Fruit fly (Drosophila melanogaster) whole organism, embryonic: ENCODE results near the gene Dhps.

Experiments
- CG14667 ChIP-seq: fragments of 200-800 bp; sonication (Bioruptor generic); IDR thresholded peaks from 2 replicates; pipeline ENCODE4 v1.3.6; 2022; ENCODE audit warnings: missing biosample characterization, missing genetic modification characterization
- CG1603 ChIP-seq: fragments of 200-800 bp; sonication (Bioruptor generic); optimal IDR thresholded peaks from 2 replicates; lab custom pipeline; 2019; ENCODE audit warnings: missing biosample characterization, mild to moderate bottlenecking, missing genetic modification characterization, moderate library complexity
- CG16813 ChIP-seq: fragments of 200-800 bp; sonication (Bioruptor generic); IDR thresholded peaks from 3 replicates; pipeline ENCODE4 v1.3.6; 2022; ENCODE audit warnings: missing biosample characterization, missing genetic modification characterization; ENCODE audit not compliant: partially characterized antibody
- CG16863 ChIP-seq: fragments of 200-800 bp; sonication (Bioruptor generic); optimal IDR thresholded peaks from 3 replicates; lab custom pipeline; 2016; ENCODE audit warnings: missing biosample characterization, missing genetic modification characterization
- CG17568 ChIP-seq: fragments of 200-800 bp; sonication (Bioruptor generic); optimal IDR thresholded peaks from 2 replicates; lab custom pipeline; 2018; ENCODE audit warnings: missing biosample characterization, mild to moderate bottlenecking, missing genetic modification characterization, moderate library complexity
- CG3163 ChIP-seq: fragments of 200-800 bp; sonication (Bioruptor generic); optimal IDR thresholded peaks from 3 replicates; lab custom pipeline; 2016; ENCODE audit warnings: missing biosample characterization, missing genetic modification characterization
- CG32767 ChIP-seq: fragments of 200-800 bp; sonication (Bioruptor generic); IDR thresholded peaks from 2 replicates; pipeline ENCODE4 v1.3.6; 2022; ENCODE audit warnings: missing biosample characterization, missing genetic modification characterization
- CG3281 ChIP-seq: fragments of 200-800 bp; sonication (Bioruptor generic); optimal IDR thresholded peaks from 3 replicates; lab custom pipeline; 2017; ENCODE audit warnings: missing biosample characterization, mild to moderate bottlenecking, missing genetic modification characterization
- CG34224 ChIP-seq: fragments of 200-800 bp; sonication (Bioruptor generic); IDR thresholded peaks from 3 replicates; pipeline ENCODE4 v1.3.6; 2022; ENCODE audit warnings: missing biosample characterization, missing genetic modification characterization; ENCODE audit not compliant: partially characterized antibody
- CG5953 ChIP-seq: fragments of 200-800 bp; sonication (Bioruptor generic); IDR thresholded peaks from 2 replicates; pipeline ENCODE4 v1.3.6; 2022; ENCODE audit warnings: missing biosample characterization, missing genetic modification characterization
- CG6254 ChIP-seq: fragments of 200-800 bp; sonication (Bioruptor generic); optimal IDR thresholded peaks from 3 replicates; lab custom pipeline; 2017; ENCODE audit warnings: mild to moderate bottlenecking, missing biosample characterization, missing genetic modification reagents, missing genetic modification characterization
- CG7745 ChIP-seq: fragments of 200-800 bp; sonication (Bioruptor generic); optimal IDR thresholded peaks from 2 replicates; lab custom pipeline; 2018; ENCODE audit warnings: missing biosample characterization, mild to moderate bottlenecking, missing genetic modification characterization, moderate library complexity
- CG8924 ChIP-seq: fragments of 200-800 bp; optimal IDR thresholded peaks from 3 replicates; lab custom pipeline; 2019; ENCODE audit warnings: missing biosample characterization, mild to moderate bottlenecking, missing genetic modification characterization, moderate library complexity
- CkIIα-i1 ChIP-seq: fragments of 200-800 bp; sonication (Bioruptor generic); IDR thresholded peaks from 2 replicates; pipeline ENCODE4 v1.3.6; 2022; ENCODE audit warnings: missing biosample characterization, missing genetic modification characterization
- D19A ChIP-seq: fragments of 200-800 bp; optimal IDR thresholded peaks from 3 replicates; lab custom pipeline; 2019; ENCODE audit warnings: missing biosample characterization, mild to moderate bottlenecking, missing genetic modification characterization, moderate library complexity
- Dad ChIP-seq: fragments of 200-800 bp; sonication (Bioruptor generic); optimal IDR thresholded peaks from 3 replicates; lab custom pipeline; 2016; ENCODE audit warnings: missing biosample characterization, missing genetic modification characterization
- Dref ChIP-seq: fragments of 200-800 bp; sonication (Bioruptor generic); IDR thresholded peaks from 2 replicates; pipeline ENCODE4 v1.3.6; 2022; ENCODE audit warnings: missing biosample characterization, missing genetic modification characterization
- Ets97D ChIP-seq: fragments of 200-800 bp; sonication (Bioruptor generic); optimal IDR thresholded peaks from 3 replicates; lab custom pipeline; 2016; ENCODE audit warnings: missing biosample characterization, missing genetic modification characterization
- Gug ChIP-seq: fragments of 200-800 bp; sonication (Bioruptor generic); IDR thresholded peaks from 4 replicates; pipeline ENCODE4 v1.3.6; 2022; ENCODE audit warnings: missing biosample characterization, missing genetic modification characterization
- HHEX ChIP-seq: fragments of 200-800 bp; sonication (Bioruptor generic); optimal IDR thresholded peaks from 3 replicates; lab custom pipeline; 2017; ENCODE audit warnings: missing biosample characterization, mild to moderate bottlenecking, missing genetic modification characterization, missing genetic modification reagents
- Hmr ChIP-seq: fragments of 200-800 bp; sonication (Bioruptor generic); optimal IDR thresholded peaks from 3 replicates; lab custom pipeline; 2017; ENCODE audit warnings: mild to moderate bottlenecking, missing biosample characterization, missing genetic modification reagents, missing genetic modification characterization
- Hr3 ChIP-seq: fragments of 200-800 bp; sonication (Bioruptor generic); optimal IDR thresholded peaks from 3 replicates; lab custom pipeline; 2016; ENCODE audit warnings: missing biosample characterization, missing genetic modification characterization
- Hr78 ChIP-seq, 2 experiments: fragments of 200-800 bp in 1 of 2; fragments of >200 bp in 1 of 2; sonication (Bioruptor generic) in 1 of 2; optimal IDR thresholded peaks; 2 replicates each; lab custom pipeline; 2017 to 2019; ENCODE audit warnings: missing biosample characterization in 2 of 2, missing genetic modification characterization in 2 of 2, mild to moderate bottlenecking in 1 of 2, moderate library complexity in 1 of 2
- Ptx1 ChIP-seq: fragments of 200-800 bp; sonication (Bioruptor generic); IDR thresholded peaks from 2 replicates; pipeline ENCODE4 v1.3.6; 2022; ENCODE audit warnings: missing biosample characterization, missing genetic modification characterization
- Ravus ChIP-seq: fragments of 200-800 bp; sonication (Bioruptor generic); IDR thresholded peaks from 2 replicates; pipeline ENCODE4 v1.3.6; 2022; ENCODE audit warnings: missing biosample characterization, missing genetic modification characterization
- Vsx1 ChIP-seq: fragments of 200-800 bp; sonication (Bioruptor generic); optimal IDR thresholded peaks from 2 replicates; lab custom pipeline; 2017; ENCODE audit warnings: missing biosample characterization, mild to moderate bottlenecking, missing genetic modification characterization, missing genetic modification reagents
- amos ChIP-seq: fragments of 200-800 bp; sonication (Bioruptor generic); IDR thresholded peaks from 2 replicates; pipeline ENCODE4 v1.3.6; 2022; ENCODE audit warnings: missing biosample characterization, missing genetic modification characterization; ENCODE audit not compliant: partially characterized antibody
- ato ChIP-seq: fragments of 200-800 bp; sonication (Bioruptor generic); IDR thresholded peaks from 2 replicates; pipeline ENCODE4 v1.3.6; 2022; ENCODE audit warnings: missing biosample characterization, missing genetic modification characterization; ENCODE audit not compliant: partially characterized antibody
- cg ChIP-seq: fragments of 200-800 bp; sonication (Bioruptor generic); optimal IDR thresholded peaks from 3 replicates; lab custom pipeline; 2019; ENCODE audit warnings: missing biosample characterization, mild to moderate bottlenecking, missing genetic modification characterization, moderate library complexity
- fd102C ChIP-seq: fragments of 200-800 bp; sonication (Bioruptor generic); optimal IDR thresholded peaks from 2 replicates; lab custom pipeline; 2018; ENCODE audit warnings: missing biosample characterization, mild to moderate bottlenecking, missing genetic modification characterization, moderate library complexity
- fd96Cb ChIP-seq: fragments of 200-800 bp; sonication (Bioruptor generic); optimal IDR thresholded peaks from 2 replicates; lab custom pipeline; 2018; ENCODE audit warnings: missing biosample characterization, mild to moderate bottlenecking, missing genetic modification characterization, moderate library complexity
- gce ChIP-seq: fragments of 200-800 bp; sonication (Bioruptor generic); IDR thresholded peaks from 3 replicates; pipeline ENCODE4 v1.3.6; 2022; ENCODE audit warnings: missing biosample characterization, missing genetic modification characterization
- gro ChIP-seq: fragments of 200-800 bp; sonication (Bioruptor generic); optimal IDR thresholded peaks from 2 replicates; lab custom pipeline; 2016; ENCODE audit warnings: missing biosample characterization, missing genetic modification characterization
- ham ChIP-seq: fragments of 200-800 bp; sonication (Bioruptor generic); IDR thresholded peaks from 2 replicates; pipeline ENCODE4 v1.3.6; 2022; ENCODE audit warnings: missing biosample characterization, missing genetic modification characterization
- hkb ChIP-seq, 2 experiments: fragments of 200-800 bp in 1 of 2; fragments of >200 bp in 1 of 2; sonication (Bioruptor generic) in 1 of 2; IDR thresholded peaks in 1 of 2; optimal IDR thresholded peaks in 1 of 2; 2 replicates each; pipeline versions ENCODE4 v1.3.6 to Lab custom; 2017 to 2022; ENCODE audit warnings: missing biosample characterization in 1 of 2, missing genetic modification characterization in 1 of 2
- jigr1 ChIP-seq: fragments of 200-800 bp; sonication (Bioruptor generic); IDR thresholded peaks from 3 replicates; pipeline ENCODE4 v1.3.6; 2022; ENCODE audit warnings: missing biosample characterization, missing genetic modification characterization
- knrl ChIP-seq: fragments of 200-800 bp; sonication (Bioruptor generic); IDR thresholded peaks from 3 replicates; pipeline ENCODE4 v1.3.6; 2022; ENCODE audit warnings: missing biosample characterization, missing genetic modification characterization; ENCODE audit not compliant: partially characterized antibody
- otp ChIP-seq: fragments of 200-800 bp; sonication (Bioruptor generic); IDR thresholded peaks from 3 replicates; pipeline ENCODE4, ENCODE4 v1.3.6; 2022; ENCODE audit warnings: missing biosample characterization, missing genetic modification characterization
- pum ChIP-seq: fragments of 200-800 bp; sonication (Bioruptor generic); optimal IDR thresholded peaks from 2 replicates; lab custom pipeline; 2016; ENCODE audit warnings: missing biosample characterization, missing genetic modification characterization
- scrt ChIP-seq: fragments of 200-800 bp; sonication (Bioruptor generic); optimal IDR thresholded peaks from 2 replicates; lab custom pipeline; 2018; ENCODE audit warnings: missing biosample characterization, mild to moderate bottlenecking, missing genetic modification characterization, moderate library complexity
- seq ChIP-seq: fragments of 200-800 bp; sonication (Bioruptor generic); IDR thresholded peaks from 2 replicates; pipeline ENCODE4 v1.3.6; 2022; ENCODE audit warnings: missing biosample characterization, missing genetic modification characterization
- sim ChIP-seq: fragments of 200-800 bp; sonication (Bioruptor generic); IDR thresholded peaks from 2 replicates; pipeline ENCODE4 v1.3.6; 2022; ENCODE audit warnings: missing biosample characterization, missing genetic modification characterization
- sisA ChIP-seq: fragments of 200-800 bp; sonication (Bioruptor generic); IDR thresholded peaks from 2 replicates; pipeline ENCODE4 v1.3.6; 2022; ENCODE audit warnings: missing biosample characterization, missing genetic modification characterization
- tup ChIP-seq: fragments of 200-800 bp; sonication (Bioruptor generic); optimal IDR thresholded peaks from 2 replicates; lab custom pipeline; 2016; ENCODE audit warnings: missing biosample characterization, mild to moderate bottlenecking, missing genetic modification characterization, moderate library complexity
- unc-4 ChIP-seq: fragments of 200-800 bp; sonication (Bioruptor generic); IDR thresholded peaks from 2 replicates; pipeline ENCODE4 v1.3.6; 2022; ENCODE audit warnings: missing biosample characterization, missing genetic modification characterization; ENCODE audit not compliant: partially characterized antibody
- vnd ChIP-seq: fragments of 200-800 bp; sonication (Bioruptor generic); IDR thresholded peaks from 3 replicates; pipeline ENCODE4 v1.3.6; 2022; ENCODE audit warnings: missing biosample characterization, missing genetic modification characterization; ENCODE audit not compliant: partially characterized antibody

Gene Dhps

dm6 chr3L:8185263-8186227 is 12.5 kb upstream of the Dhps start (continued):
- no peak for TF ChIP-seq CG7745 (tag; lab: Kevin White, UChicago)
- no peak for TF ChIP-seq amos (GFP tag; lab: Robert Waterston, UW)
- TF ChIP-seq jigr1 (GFP tag; lab: Robert Waterston, UW): no peak
- TF ChIP-seq Dref: no peak
- 0 out of 2 replicates have a peak, but pooled peaks have one; percentile 25 for TF ChIP-seq ham (GFP tag; lab: Robert Waterston, UW)
- peak in 1 of 2 experiments; percentile 60 for TF ChIP-seq Hr78 (GFP tag; optimal IDR thresholded peaks at IDR 0.05; lab: Kevin White, UChicago)
- no peak for TF ChIP-seq gce (GFP tag; lab: Robert Waterston, UW)
- TF ChIP-seq fd102C (GFP tag; lab: Kevin White, UChicago): no peak
- no peak for TF ChIP-seq CkIIα-i1 (GFP tag; lab: Robert Waterston, UW)
- peak; percentile 7 for TF ChIP-seq fd96Cb (tag; lab: Kevin White, UChicago)
- peak; percentile 74 for TF ChIP-seq Ptx1 (GFP tag; lab: Robert Waterston, UW)
- TF ChIP-seq otp (GFP tag; lab: Robert Waterston, UW): peak; percentile 3; the same call in 1 of the 3 replicates
- TF ChIP-seq scrt (GFP tag; lab: Kevin White, UChicago): peak; percentile 19
- TF ChIP-seq Gug: peak; percentile 60; the same call in 2 of the 4 replicates
- peak; percentile 30 for TF ChIP-seq tup (GFP tag; lab: Kevin White, UChicago)
- TF ChIP-seq CG16813 (GFP tag; lab: Robert Waterston, UW): no peak
- TF ChIP-seq Ravus (GFP tag; lab: Robert Waterston, UW): no peak
- 0 out of 3 replicates have a peak, but pooled peaks have one; percentile 15 for TF ChIP-seq CG34224
- no peak for TF ChIP-seq knrl (GFP tag; lab: Robert Waterston, UW)
- no peak for TF ChIP-seq hkb (optimal IDR thresholded peaks at IDR 0.05; lab: Kevin White, UChicago)
- peak; percentile 63 for TF ChIP-seq hkb (GFP tag; IDR thresholded peaks at IDR 0.05; lab: Robert Waterston, UW)
- peak; percentile 20 for TF ChIP-seq HHEX (GFP tag; lab: Kevin White, UChicago)
- peak; percentile 5 for TF ChIP-seq Ets97D (GFP tag; lab: Kevin White, UChicago)
- peak; percentile 20 for TF ChIP-seq CG8924 (tag; lab: Kevin White, UChicago)
- no peak for TF ChIP-seq unc-4 (GFP tag; lab: Robert Waterston, UW)
- peak; percentile 63 for TF ChIP-seq CG16863 (GFP tag; lab: Kevin White, UChicago)
- TF ChIP-seq CG14667: peak; percentile 42; the same call in 1 of the 2 replicates
- peak; percentile 47 for TF ChIP-seq Vsx1 (GFP tag; lab: Kevin White, UChicago)
- peak; percentile 47 for TF ChIP-seq seq (GFP tag; lab: Robert Waterston, UW)
- TF ChIP-seq cg (GFP tag; lab: Kevin White, UChicago): no peak
- no peak for TF ChIP-seq CG32767 (GFP tag; lab: Robert Waterston, UW)
- no peak for TF ChIP-seq sim (GFP tag; lab: Robert Waterston, UW)
- peak; percentile 21 for TF ChIP-seq CG6254
- TF ChIP-seq D19A (tag; lab: Kevin White, UChicago): peak; percentile 100
- TF ChIP-seq pum (GFP tag; lab: Kevin White, UChicago): peak; percentile 38
- 0 out of 2 replicates have a peak, but pooled peaks have one; percentile 44 for TF ChIP-seq CG5953 (GFP tag; lab: Robert Waterston, UW)
- TF ChIP-seq CG3163 (GFP tag; lab: Kevin White, UChicago): peak; percentile 25
- TF ChIP-seq Dad: no peak
- no peak for TF ChIP-seq CG17568 (GFP tag; lab: Kevin White, UChicago)
- TF ChIP-seq sisA (GFP tag; lab: Robert Waterston, UW): peak; percentile 44; the same call in 1 of the 2 replicates
- peak; percentile 64 for TF ChIP-seq CG3281 (GFP tag; lab: Kevin White, UChicago)
- peak; percentile 70 for TF ChIP-seq gro (GFP tag; lab: Kevin White, UChicago)
- TF ChIP-seq CG1603: peak; percentile 70
- peak; percentile 41 for TF ChIP-seq Hmr (GFP tag; lab: Kevin White, UChicago)
- TF ChIP-seq Hr3 (GFP tag; lab: Kevin White, UChicago): peak; percentile 42
- TF ChIP-seq vnd: no peak
- TF ChIP-seq ato (GFP tag; lab: Robert Waterston, UW): no peak
